Fruit fly (Drosophila melanogaster) whole organism, pupa: ENCODE results near the gene Smg5.

Experiments used
- CG12605 ChIP-seq: fragments of 200-800 bp; sonication (Bioruptor generic); IDR thresholded peaks from 2 replicates; pipeline ENCODE4 v1.3.6; 2022; ENCODE audit warnings: missing biosample characterization, missing genetic modification characterization
- CG14655 ChIP-seq: fragments of 200-800 bp; sonication (Bioruptor generic); optimal IDR thresholded peaks from 3 replicates; lab custom pipeline; 2017; ENCODE audit warnings: mild to moderate bottlenecking, missing biosample characterization, missing genetic modification reagents, missing genetic modification characterization
- CG17806 ChIP-seq: fragments of 200-800 bp; sonication (Bioruptor generic); optimal IDR thresholded peaks from 2 replicates; lab custom pipeline; 2018; ENCODE audit warnings: missing biosample characterization, mild to moderate bottlenecking, missing genetic modification characterization, moderate library complexity
- CG34367 ChIP-seq: fragments of 200-800 bp; sonication (Bioruptor generic); optimal IDR thresholded peaks from 2 replicates; lab custom pipeline; 2018; ENCODE audit warnings: missing biosample characterization, mild to moderate bottlenecking, missing genetic modification characterization
- CG4496 ChIP-seq: fragments of 200-800 bp; sonication (Bioruptor generic); IDR thresholded peaks from 3 replicates; pipeline ENCODE4 v1.3.6; 2022; ENCODE audit warnings: missing biosample characterization, missing genetic modification characterization
- CG8159 ChIP-seq: fragments of 200-800 bp; sonication (Bioruptor generic); optimal IDR thresholded peaks from 3 replicates; lab custom pipeline; 2018; ENCODE audit warnings: missing biosample characterization, mild to moderate bottlenecking, missing genetic modification characterization, moderate library complexity
- D1 ChIP-seq: fragments of 200-800 bp; sonication (Bioruptor generic); optimal IDR thresholded peaks from 2 replicates; lab custom pipeline; 2018; ENCODE audit warnings: missing biosample characterization, mild to moderate bottlenecking, missing genetic modification characterization, moderate library complexity
- EcR ChIP-seq: fragments of 200-800 bp; sonication (Bioruptor generic); optimal IDR thresholded peaks from 3 replicates; lab custom pipeline; 2019; ENCODE audit warnings: missing biosample characterization, missing genetic modification characterization, mild to moderate bottlenecking, moderate library complexity, missing genetic modification reagents
- Snoo ChIP-seq: fragments of 200-800 bp; sonication (Bioruptor generic); optimal IDR thresholded peaks from 3 replicates; lab custom pipeline; 2017; ENCODE audit warnings: missing biosample characterization, mild to moderate bottlenecking, missing genetic modification characterization, inconsistent platforms

- TF ChIP-seq Snoo (tag; lab: Kevin White, UChicago) (no peak), CG8159 (tag; lab: Kevin White, UChicago) (no peak), CG4496 (GFP tag; lab: Robert Waterston, UW) (no peak), CG14655 (GFP tag; lab: Kevin White, UChicago) (no peak), CG17806 (tag; lab: Kevin White, UChicago) (no peak), EcR (GFP tag; lab: Kevin White, UChicago) (no peak), CG34367 (tag; lab: Kevin White, UChicago) (no peak), CG12605 (GFP tag; lab: Robert Waterston, UW) (no peak), D1 (tag; lab: Kevin White, UChicago) (no peak)
Observed at dm6 chr2L:13851098-13851497, 53.4 kb downstream of the Smg5 start.
